Fruit fly (Drosophila melanogaster): Measurements from ENCODE around the gene CG13014.

CG13014 gene

dm6 chrX:16637106-16637590 lies 49.5 kb downstream of the CG13014 start, which contains the start of gene Rok (continued):
- TF ChIP-seq slbo (GFP tag; IDR thresholded peaks at IDR 0.05) (peak; percentile 44; the same call in 1 of the 2 replicates), CG8290 (GFP tag; optimal IDR thresholded peaks at IDR 0.05) (no peak), CG8290 (tag; optimal IDR thresholded peaks at IDR 0.05) (peak in 1 of 2 experiments; percentile 38), jigr1 (GFP tag; IDR thresholded peaks at IDR 0.05) (no peak), Dp (GFP tag; optimal IDR thresholded peaks at IDR 0.05) (peak; percentile 35), Hr51 (GFP tag; optimal IDR thresholded peaks at IDR 0.05) (no peak), lilli (GFP tag; optimal IDR thresholded peaks at IDR 0.05) (no peak), ato (GFP tag; IDR thresholded peaks at IDR 0.05; ENCODE audit: partially characterized antibody) (0 out of 2 replicates have a peak, but pooled peaks have one; percentile 34), CG9797 (GFP tag; optimal IDR thresholded peaks at IDR 0.05) (peak; percentile 69), CG34224 (GFP tag; IDR thresholded peaks at IDR 0.05; ENCODE audit: partially characterized antibody) (peak; percentile 57; the same call in 2 of the 3 replicates), pan (optimal IDR thresholded peaks at IDR 0.05) (no peak), pan (GFP tag; optimal IDR thresholded peaks at IDR 0.05 in 1 of 2, IDR thresholded peaks at IDR 0.05 in 1 of 2) (no peak), zen2 (GFP tag; IDR thresholded peaks at IDR 0.05; ENCODE audit: partially characterized antibody) (peak; percentile 61; the same call in 2 of the 3 replicates), prd (optimal IDR thresholded peaks at IDR 0.05) (no peak), prd (GFP tag; IDR thresholded peaks at IDR 0.05) (peak; percentile 3; the same call in 1 of the 3 replicates), ERR (GFP tag; optimal IDR thresholded peaks at IDR 0.05) (no peak), Hmx (GFP tag; optimal IDR thresholded peaks at IDR 0.05) (no peak), ewg (GFP tag; optimal IDR thresholded peaks at IDR 0.05) (peak; percentile 15), E2f2 (GFP tag; IDR thresholded peaks at IDR 0.05) (no peak), en (GFP tag; optimal IDR thresholded peaks at IDR 0.05) (no peak), unc-4 (GFP tag; IDR thresholded peaks at IDR 0.05; ENCODE audit: partially characterized antibody) (peak; percentile 74), crol (GFP tag; IDR thresholded peaks at IDR 0.05) (peak; percentile 67), CG7963 (GFP tag; IDR thresholded peaks at IDR 0.05; ENCODE audit: partially characterized antibody) (peak; percentile 75), chinmo (GFP tag; IDR thresholded peaks at IDR 0.05; ENCODE audit: partially characterized antibody) (peak; percentile 76; the same call in 3 of the 4 replicates), Gug (GFP tag; IDR thresholded peaks at IDR 0.05) (peak; percentile 47; the same call in 1 of the 4 replicates), ttk (GFP tag; IDR thresholded peaks at IDR 0.05) (no peak), vnd (GFP tag; IDR thresholded peaks at IDR 0.05; ENCODE audit: partially characterized antibody) (peak; percentile 75), dmrt99B (tag; optimal IDR thresholded peaks at IDR 0.05) (no peak), Scr (GFP tag; IDR thresholded peaks at IDR 0.05; ENCODE audit: partially characterized antibody) (peak; percentile 81), lmd (GFP tag; IDR thresholded peaks at IDR 0.05) (peak; percentile 13; the same call in 1 of the 2 replicates), NFAT (GFP tag; IDR thresholded peaks at IDR 0.05) (0 out of 2 replicates have a peak, but pooled peaks have one; percentile 32), Neu2 (GFP tag; optimal IDR thresholded peaks at IDR 0.05; ENCODE audit: borderline replicate concordance) (peak; percentile 96), HLH3B (GFP tag; IDR thresholded peaks at IDR 0.05) (no peak), CG17612 (GFP tag; IDR thresholded peaks at IDR 0.05) (no peak), so (GFP tag; IDR thresholded peaks at IDR 0.05) (no peak), H15 (GFP tag; IDR thresholded peaks at IDR 0.05) (no peak), ci (GFP tag; IDR thresholded peaks at IDR 0.05) (peak; percentile 11; the same call in 1 of the 3 replicates), CTCF (GFP tag; optimal IDR thresholded peaks at IDR 0.05) (peak; percentile 93), CG16863 (GFP tag; optimal IDR thresholded peaks at IDR 0.05) (no peak), CG16813 (GFP tag; IDR thresholded peaks at IDR 0.05; ENCODE audit: partially characterized antibody) (peak; percentile 85), CG11560 (tag; IDR thresholded peaks at IDR 0.05) (peak; percentile 96; the same call in 2 of the 3 replicates), MBD-R2 (GFP tag; IDR thresholded peaks at IDR 0.05) (peak; percentile 62; the same call in 1 of the 2 replicates), knrl (GFP tag; IDR thresholded peaks at IDR 0.05; ENCODE audit: partially characterized antibody) (peak; percentile 83), CG42726 (GFP tag; IDR thresholded peaks at IDR 0.05; ENCODE audit: partially characterized antibody) (peak; percentile 91), kni (GFP tag; optimal IDR thresholded peaks at IDR 0.05) (no peak), Opbp (GFP tag; IDR thresholded peaks at IDR 0.05; ENCODE audit: partially characterized antibody) (peak; percentile 78), Drgx (GFP tag; IDR thresholded peaks at IDR 0.05) (no peak), mld (GFP tag; IDR thresholded peaks at IDR 0.05; ENCODE audit: partially characterized antibody) (0 out of 3 replicates have a peak, but pooled peaks have one; percentile 25), ap (GFP tag; IDR thresholded peaks at IDR 0.05) (no peak), Sin3A (optimal IDR thresholded peaks at IDR 0.05) (peak; percentile 69), stc (GFP tag; IDR thresholded peaks at IDR 0.05) (peak; percentile 17; the same call in 1 of the 2 replicates)

All from whole organism, embryonic.